Fruit fly (Drosophila melanogaster) whole organism, prepupa: Measurements from ENCODE around the gene CtsF.

Experiments
- CG10631 ChIP-seq: fragments of 200-800 bp; sonication (Bioruptor generic); optimal IDR thresholded peaks from 2 replicates; lab custom pipeline; 2016; ENCODE audit warnings: missing biosample characterization, missing genetic modification characterization
- CG10669 ChIP-seq: fragments of 200-800 bp; sonication (Bioruptor generic); optimal IDR thresholded peaks from 3 replicates; lab custom pipeline; 2018; ENCODE audit warnings: missing biosample characterization, mild to moderate bottlenecking, missing genetic modification characterization, moderate library complexity
- CG11294 ChIP-seq: fragments of 200-800 bp; sonication (Bioruptor generic); IDR thresholded peaks from 2 replicates; pipeline ENCODE4 v1.3.6; 2022; ENCODE audit warnings: missing biosample characterization, missing genetic modification characterization
- CG11762 ChIP-seq: fragments of 200-800 bp; sonication (Bioruptor generic); optimal IDR thresholded peaks from 3 replicates; lab custom pipeline; 2016; ENCODE audit warnings: missing biosample characterization, missing genetic modification characterization; ENCODE audit not compliant: insufficient read depth
- CG11902 ChIP-seq: fragments of 200-800 bp; sonication (Bioruptor generic); optimal IDR thresholded peaks from 3 replicates; lab custom pipeline; 2016; ENCODE audit warnings: missing biosample characterization, missing genetic modification characterization
- CG15336 ChIP-seq: fragments of 200-800 bp; sonication (Bioruptor generic); IDR thresholded peaks from 2 replicates; pipeline ENCODE4 v1.3.6; 2022; ENCODE audit warnings: missing biosample characterization, missing genetic modification characterization
- CG1621 ChIP-seq: fragments of 200-800 bp; sonication (Bioruptor generic); optimal IDR thresholded peaks from 3 replicates; lab custom pipeline; 2018; ENCODE audit warnings: missing biosample characterization, mild to moderate bottlenecking, missing genetic modification characterization
- CG3032 ChIP-seq: fragments of 200-800 bp; optimal IDR thresholded peaks from 2 replicates; lab custom pipeline; 2019; ENCODE audit warnings: missing biosample characterization, mild to moderate bottlenecking, missing genetic modification characterization, moderate library complexity
- CG32006 ChIP-seq: fragments of 200-800 bp; sonication (Bioruptor generic); optimal IDR thresholded peaks from 3 replicates; lab custom pipeline; 2017; ENCODE audit warnings: missing biosample characterization, mild to moderate bottlenecking, missing genetic modification characterization
- CG34406 ChIP-seq: fragments of 200-800 bp; sonication (Bioruptor generic); optimal IDR thresholded peaks from 3 replicates; lab custom pipeline; 2016; ENCODE audit warnings: missing biosample characterization, missing genetic modification characterization
- CG4318 ChIP-seq: fragments of 200-800 bp; sonication (Bioruptor generic); optimal IDR thresholded peaks from 3 replicates; lab custom pipeline; 2017; ENCODE audit warnings: missing biosample characterization, mild to moderate bottlenecking, missing genetic modification characterization
- CG6276 ChIP-seq: fragments of 200-800 bp; sonication (Bioruptor generic); optimal IDR thresholded peaks from 2 replicates; lab custom pipeline; 2017; ENCODE audit warnings: missing biosample characterization, mild to moderate bottlenecking, missing genetic modification characterization
- CG6792 ChIP-seq: fragments of 200-800 bp; sonication (Bioruptor generic); optimal IDR thresholded peaks from 3 replicates; lab custom pipeline; 2016; ENCODE audit warnings: missing biosample characterization, missing genetic modification characterization
- CG7368 ChIP-seq: fragments of 200-800 bp; sonication (Bioruptor generic); optimal IDR thresholded peaks from 3 replicates; lab custom pipeline; 2016; ENCODE audit warnings: missing biosample characterization, missing genetic modification characterization
- CG8119 ChIP-seq: fragments of 200-800 bp; sonication (Bioruptor generic); IDR thresholded peaks from 3 replicates; pipeline ENCODE4 v1.3.6; 2022; ENCODE audit warnings: missing biosample characterization, missing genetic modification characterization
- CG8319 ChIP-seq: fragments of 200-800 bp; sonication (Bioruptor generic); optimal IDR thresholded peaks from 3 replicates; lab custom pipeline; 2016; ENCODE audit warnings: missing biosample characterization, missing genetic modification characterization
- CG8632 ChIP-seq: fragments of 200-800 bp; sonication (Bioruptor generic); optimal IDR thresholded peaks from 3 replicates; lab custom pipeline; 2016; ENCODE audit warnings: missing biosample characterization, missing genetic modification characterization
- CG9139 ChIP-seq: fragments of 200-800 bp; sonication (Bioruptor generic); optimal IDR thresholded peaks from 3 replicates; lab custom pipeline; 2017; ENCODE audit warnings: missing biosample characterization, mild to moderate bottlenecking, missing genetic modification characterization
- Eip78C ChIP-seq: fragments of 200-800 bp; sonication (Bioruptor generic); peaks from one replicate; lab custom pipeline; 2016; ENCODE audit warnings: missing biosample characterization, missing genetic modification characterization
- Eip93F ChIP-seq: fragments of 200-800 bp; sonication (Bioruptor generic); optimal IDR thresholded peaks from 2 replicates; lab custom pipeline; 2016; ENCODE audit warnings: missing biosample characterization, mild to moderate bottlenecking, missing genetic modification characterization
- Ets21C ChIP-seq: fragments of 200-800 bp; sonication (Bioruptor generic); optimal IDR thresholded peaks from 3 replicates; lab custom pipeline; 2016; ENCODE audit warnings: missing biosample characterization, missing genetic modification characterization
- Ets96B ChIP-seq: fragments of 200-800 bp; optimal IDR thresholded peaks from 2 replicates; lab custom pipeline; 2019; ENCODE audit warnings: missing biosample characterization, mild to moderate bottlenecking, missing genetic modification characterization, moderate library complexity
- Hr39 ChIP-seq: fragments of 200-800 bp; sonication (Bioruptor generic); optimal IDR thresholded peaks from 2 replicates; lab custom pipeline; 2016; ENCODE audit warnings: missing biosample characterization, missing genetic modification characterization
- Hr4 ChIP-seq: fragments of 200-800 bp; sonication (Bioruptor generic); optimal IDR thresholded peaks from 3 replicates; lab custom pipeline; 2016; ENCODE audit warnings: missing biosample characterization, missing genetic modification characterization
- Lpt ChIP-seq: fragments of 200-800 bp; sonication (Bioruptor generic); optimal IDR thresholded peaks from 3 replicates; lab custom pipeline; 2016; ENCODE audit warnings: missing biosample characterization, missing genetic modification characterization
- Sox102F ChIP-seq: fragments of 200-800 bp; sonication (Bioruptor generic); optimal IDR thresholded peaks from 2 replicates; lab custom pipeline; 2016; ENCODE audit warnings: missing biosample characterization, mild to moderate bottlenecking, missing genetic modification characterization
- Sox14 ChIP-seq: fragments of 200-800 bp; sonication (Bioruptor generic); optimal IDR thresholded peaks from 3 replicates; lab custom pipeline; 2016; ENCODE audit warnings: missing biosample characterization, missing genetic modification characterization
- Sox15 ChIP-seq: fragments of 200-800 bp; sonication (Bioruptor generic); optimal IDR thresholded peaks from 3 replicates; lab custom pipeline; 2016; ENCODE audit warnings: missing biosample characterization, missing genetic modification characterization
- achi ChIP-seq: fragments of 200-800 bp; sonication (Bioruptor generic); optimal IDR thresholded peaks from 3 replicates; lab custom pipeline; 2016; ENCODE audit warnings: missing biosample characterization, missing genetic modification characterization
- cyc ChIP-seq: fragments of 200-800 bp; sonication (Bioruptor generic); optimal IDR thresholded peaks from 3 replicates; lab custom pipeline; 2016; ENCODE audit warnings: missing biosample characterization, missing genetic modification characterization
- dsx ChIP-seq: fragments of 200-800 bp; optimal IDR thresholded peaks from 3 replicates; lab custom pipeline; 2019; ENCODE audit warnings: missing biosample characterization, mild to moderate bottlenecking, missing genetic modification characterization, moderate library complexity; ENCODE audit not compliant: poor library complexity, severe bottlenecking
- eg ChIP-seq: fragments of 200-800 bp; sonication (Bioruptor generic); IDR thresholded peaks from 3 replicates; pipeline ENCODE4 v1.3.6; 2022; ENCODE audit warnings: missing biosample characterization, missing genetic modification characterization
- fd59A ChIP-seq: fragments of 200-800 bp; sonication (Bioruptor generic); optimal IDR thresholded peaks from 2 replicates; lab custom pipeline; 2017; ENCODE audit warnings: missing biosample characterization, mild to moderate bottlenecking, missing genetic modification characterization, missing genetic modification reagents
- fd85E ChIP-seq: fragments of 200-800 bp; sonication (Bioruptor generic); optimal IDR thresholded peaks from 3 replicates; lab custom pipeline; 2016; ENCODE audit warnings: missing biosample characterization, missing genetic modification characterization
- fkh ChIP-seq: fragments of 200-800 bp; sonication (Bioruptor generic); optimal IDR thresholded peaks from 3 replicates; lab custom pipeline; 2017; ENCODE audit warnings: missing biosample characterization, mild to moderate bottlenecking, missing genetic modification characterization, moderate library complexity
- lz ChIP-seq: fragments of 200-800 bp; sonication (Bioruptor generic); optimal IDR thresholded peaks from 3 replicates; lab custom pipeline; 2016; ENCODE audit warnings: missing biosample characterization, missing genetic modification characterization
- net ChIP-seq: fragments of 200-800 bp; sonication (Bioruptor generic); optimal IDR thresholded peaks from 3 replicates; lab custom pipeline; 2016; ENCODE audit warnings: missing biosample characterization, missing genetic modification characterization
- pdm3 ChIP-seq: fragments of 200-800 bp; sonication (Bioruptor generic); optimal IDR thresholded peaks from 3 replicates; lab custom pipeline; 2016; ENCODE audit warnings: missing biosample characterization, missing genetic modification characterization
- salr ChIP-seq, 2 experiments: fragments of 200-800 bp; sonication (Bioruptor generic); optimal IDR thresholded peaks; 3 replicates each; lab custom pipeline; 2016 to 2018; ENCODE audit warnings: missing biosample characterization in 2 of 2, missing genetic modification characterization in 2 of 2, mild to moderate bottlenecking in 1 of 2
- ss ChIP-seq, 2 experiments: fragments of 200-800 bp; sonication (Bioruptor generic); optimal IDR thresholded peaks; 2 replicates in 1 of 2; 3 replicates in 1 of 2; lab custom pipeline; 2017 to 2018; ENCODE audit warnings: mild to moderate bottlenecking in 2 of 2, missing biosample characterization in 2 of 2, missing genetic modification characterization in 2 of 2, moderate library complexity in 1 of 2
- svp ChIP-seq: fragments of 200-800 bp; sonication (Bioruptor generic); peaks from one replicate; lab custom pipeline; 2016; ENCODE audit warnings: missing biosample characterization, missing genetic modification characterization
- topi ChIP-seq: fragments of 200-800 bp; sonication (Bioruptor generic); optimal IDR thresholded peaks from 3 replicates; lab custom pipeline; 2016; ENCODE audit warnings: missing biosample characterization, missing genetic modification characterization

The CtsF gene

DNA sequence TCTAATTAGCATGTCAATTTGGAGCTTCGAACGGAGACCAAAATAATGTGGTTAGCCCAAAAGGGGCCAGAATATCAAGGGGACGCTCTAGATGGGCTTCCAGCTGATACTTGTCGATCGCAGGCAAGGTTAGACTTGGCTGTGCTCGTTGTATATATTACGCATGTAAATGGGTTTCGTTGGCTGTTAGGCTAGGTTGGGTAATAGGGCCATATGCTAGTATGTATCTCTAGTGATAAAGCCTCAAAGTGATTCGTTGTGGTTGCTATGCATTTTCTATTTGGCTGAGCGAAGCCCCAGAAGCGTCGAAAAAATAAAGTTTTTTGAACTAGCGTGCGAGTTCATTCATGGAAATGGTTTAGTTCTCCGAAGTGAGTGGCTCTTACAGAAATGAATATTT, 39.2 kb upstream of the CtsF start:
- no peak for TF ChIP-seq Sox15 (GFP tag; lab: Kevin White, UChicago)
- no peak for TF ChIP-seq net (GFP tag; lab: Kevin White, UChicago)
- TF ChIP-seq Eip93F (GFP tag; lab: Kevin White, UChicago), result no peak
- TF ChIP-seq CG15336 (GFP tag; lab: Robert Waterston, UW), result no peak
- no peak for TF ChIP-seq salr (GFP tag; optimal IDR thresholded peaks at IDR 0.05; lab: Kevin White, UChicago)
- TF ChIP-seq CG8119 (GFP tag; lab: Robert Waterston, UW), result no peak
- TF ChIP-seq CG8319 (GFP tag; lab: Kevin White, UChicago), result no peak
- TF ChIP-seq CG1621 (tag; lab: Kevin White, UChicago), result no peak
- no peak for TF ChIP-seq Ets96B
- TF ChIP-seq CG11902 (GFP tag; lab: Kevin White, UChicago), result no peak
- TF ChIP-seq Hr4, result no peak
- TF ChIP-seq CG34406, result no peak
- no peak for TF ChIP-seq fd59A (GFP tag; lab: Kevin White, UChicago)
- TF ChIP-seq CG11762 (GFP tag; lab: Kevin White, UChicago), result no peak
- no peak for TF ChIP-seq ss (GFP tag; optimal IDR thresholded peaks at IDR 0.05; lab: Kevin White, UChicago)
- TF ChIP-seq Lpt (GFP tag; lab: Kevin White, UChicago), result no peak
- TF ChIP-seq CG3032 (tag; lab: Kevin White, UChicago), result no peak
- no peak for TF ChIP-seq lz (GFP tag; lab: Kevin White, UChicago)
- no peak for TF ChIP-seq CG8632 (GFP tag; lab: Kevin White, UChicago)
- no peak for TF ChIP-seq Eip78C (GFP tag; lab: Kevin White, UChicago)

DNA sequence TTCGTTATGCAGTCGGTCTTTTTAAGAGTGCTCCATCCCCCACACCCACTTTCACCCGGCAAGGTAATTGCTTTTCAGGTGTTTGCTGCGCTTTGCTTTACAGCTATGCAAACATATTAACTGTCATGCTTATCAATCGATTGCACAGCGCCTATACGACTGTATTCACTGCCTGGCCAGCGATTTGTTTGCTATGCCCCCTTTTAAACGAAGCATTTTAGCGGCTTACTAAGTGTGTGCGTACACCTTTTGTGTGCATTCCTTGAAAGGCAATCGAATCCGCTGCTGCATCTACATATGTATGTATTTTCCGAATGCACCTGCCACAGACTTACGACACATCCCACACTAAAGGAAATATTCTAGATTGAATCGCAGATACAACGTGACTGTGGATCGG, 36.4 kb upstream of the CtsF start:
- TF ChIP-seq achi (GFP tag; lab: Kevin White, UChicago) (no peak), svp (peak; percentile 63)

DNA sequence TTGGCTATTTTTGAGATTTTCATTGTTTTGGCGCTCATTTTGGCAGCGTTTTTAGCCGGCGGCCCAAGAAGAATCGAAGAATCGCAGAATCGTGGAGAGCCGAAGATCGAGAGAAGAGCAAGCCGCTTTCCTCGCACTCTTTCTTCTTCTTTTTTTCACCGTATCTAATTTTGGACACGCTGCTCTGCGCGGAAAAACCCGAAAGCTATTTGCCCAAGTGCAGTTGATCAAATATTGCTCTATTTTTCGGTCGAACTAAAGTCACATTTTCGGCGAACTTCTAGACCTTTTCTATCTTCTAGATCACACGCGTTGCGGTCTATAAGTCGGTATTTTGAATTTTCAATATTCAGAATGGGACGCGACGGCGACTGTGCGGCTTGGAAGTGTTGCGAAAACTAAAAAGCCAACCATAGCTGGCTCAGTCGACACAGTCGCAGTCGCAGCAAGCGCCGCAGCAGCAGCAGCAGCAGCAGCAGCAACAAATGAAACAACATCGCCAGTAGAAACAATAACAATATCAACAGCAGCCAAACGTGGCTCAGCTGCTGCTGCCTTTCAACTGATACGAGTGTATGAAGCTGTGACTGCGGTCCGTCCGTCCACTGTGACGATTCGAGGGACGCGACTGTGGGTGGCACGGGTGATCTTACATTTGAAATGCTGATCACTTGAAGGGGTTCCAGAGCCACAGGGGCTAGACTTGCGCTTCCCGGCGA, 35.5 kb upstream of the CtsF start:
- TF ChIP-seq CG11294 (GFP tag; lab: Robert Waterston, UW) (no peak), Ets21C (no peak), CG4318 (no peak), CG32006 (no peak), CG9139 (no peak), svp (peak; percentile 86), Sox102F (GFP tag; lab: Kevin White, UChicago) (no peak), CG8319 (GFP tag; lab: Kevin White, UChicago) (no peak), Lpt (GFP tag; lab: Kevin White, UChicago) (peak; percentile 38), CG8119 (GFP tag; lab: Robert Waterston, UW) (0 out of 3 replicates have a peak, but pooled peaks have one; percentile 25)

DNA sequence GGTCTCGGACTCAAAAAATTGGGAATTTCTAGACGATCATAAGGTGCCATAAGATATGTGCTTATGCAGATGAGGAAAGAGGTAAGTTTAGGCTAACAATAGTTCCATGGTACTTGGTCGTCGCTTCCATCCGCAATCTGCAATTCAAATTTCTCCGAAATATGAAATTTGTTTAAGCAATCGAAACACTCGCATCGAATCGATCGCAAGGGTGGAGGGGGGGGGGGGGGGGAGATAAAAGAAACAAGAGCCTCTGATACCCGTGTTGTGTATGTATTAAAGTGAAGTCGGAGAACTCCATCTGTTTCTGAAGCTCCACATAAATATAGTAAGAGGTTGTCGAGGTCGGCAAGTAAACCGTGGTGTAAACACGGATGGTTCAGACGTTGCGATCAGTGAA, 34.4 kb upstream of the CtsF start:
- TF ChIP-seq CG11294 (GFP tag; lab: Robert Waterston, UW) (no peak), CG7368 (no peak)

DNA sequence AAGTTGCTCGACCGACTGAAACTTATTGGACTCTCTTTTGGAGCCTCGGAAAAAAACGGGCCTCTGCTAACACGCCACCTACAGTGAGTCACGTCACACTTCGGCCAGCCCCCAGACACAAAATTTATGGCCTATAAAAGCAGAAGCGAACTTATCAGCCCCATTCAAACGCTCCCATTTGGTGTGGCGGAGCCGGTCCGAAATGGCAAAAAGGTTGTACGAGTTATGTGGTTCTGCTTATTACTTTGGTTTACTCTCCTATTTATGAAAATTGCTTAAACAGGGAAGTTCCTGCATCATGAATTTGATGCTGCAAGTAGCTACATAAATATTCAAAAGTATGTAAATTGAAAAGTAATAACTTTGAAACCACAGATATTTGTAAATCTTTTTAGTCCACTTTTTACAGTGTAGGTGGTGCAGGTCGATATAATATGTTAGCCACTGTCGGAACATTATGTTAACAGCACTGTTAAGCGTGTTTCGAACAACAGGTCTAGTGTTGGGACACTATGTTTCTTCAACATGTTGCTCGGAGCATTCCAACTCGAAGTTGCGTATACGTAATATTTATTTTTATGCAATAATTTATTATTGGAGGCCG, 31.9 kb upstream of the CtsF start:
- TF ChIP-seq salr (GFP tag; optimal IDR thresholded peaks at IDR 0.05; lab: Kevin White, UChicago) (peak; percentile 66 to 91), CG10669 (GFP tag; lab: Kevin White, UChicago) (peak; percentile 79), CG10631 (GFP tag; lab: Kevin White, UChicago) (peak; percentile 89), Eip78C (GFP tag; lab: Kevin White, UChicago) (peak; percentile 98), CG6276 (GFP tag; lab: Kevin White, UChicago) (peak; percentile 91), pdm3 (GFP tag; lab: Kevin White, UChicago) (peak; percentile 92), Sox14 (GFP tag; lab: Kevin White, UChicago) (peak; percentile 91), eg (peak; percentile 83), Ets21C (peak; percentile 86), dsx (GFP tag; lab: Kevin White, UChicago) (peak; percentile 68), achi (GFP tag; lab: Kevin White, UChicago) (peak; percentile 88), CG15336 (GFP tag; lab: Robert Waterston, UW) (peak; percentile 85), Sox15 (GFP tag; lab: Kevin White, UChicago) (peak; percentile 74), CG6792 (GFP tag; lab: Kevin White, UChicago) (peak; percentile 86), fd85E (GFP tag; lab: Kevin White, UChicago) (peak; percentile 33), CG9139 (peak; percentile 58), topi (GFP tag; lab: Kevin White, UChicago) (peak; percentile 90), cyc (GFP tag; lab: Kevin White, UChicago) (peak; percentile 88), fkh (GFP tag; lab: Kevin White, UChicago) (peak; percentile 66), Hr39 (GFP tag; lab: Kevin White, UChicago) (peak; percentile 89)
